Worm (Caenorhabditis elegans) whole organism, L1 larva: ENCODE results near the gene rde-4.

Experiments used
- C16A3.4 ChIP-seq: fragments of 150-350 bp; optimal IDR thresholded peaks from 2 replicates; lab custom pipeline; 2014; ENCODE audit warnings: missing biosample characterization, missing genetic modification characterization
- F16B12.6 ChIP-seq: fragments of 150-350 bp; optimal IDR thresholded peaks from 2 replicates; lab custom pipeline; 2014; ENCODE audit warnings: missing biosample characterization, missing genetic modification characterization
- Y116A8C.19 ChIP-seq: sonication (generic microtip); optimal IDR thresholded peaks from 2 replicates; lab custom pipeline; 2016; ENCODE audit warnings: missing compliant biosample characterization, missing genetic modification characterization, borderline replicate concordance
- aha-1 ChIP-seq: fragments of 150-350 bp; optimal IDR thresholded peaks from 2 replicates; lab custom pipeline; 2014; ENCODE audit warnings: missing biosample characterization, missing genetic modification characterization
- ama-1 ChIP-seq: fragments of 150-350 bp; optimal IDR thresholded peaks from 2 replicates; lab custom pipeline; 2014
- blmp-1 ChIP-seq: fragments of 150-350 bp; optimal IDR thresholded peaks from 2 replicates; lab custom pipeline; 2014; ENCODE audit warnings: missing biosample characterization, missing genetic modification characterization
- ceh-8 ChIP-seq: fragments of 200-800 bp; sonication (Bioruptor generic); optimal IDR thresholded peaks from 2 replicates; lab custom pipeline; 2018; ENCODE audit warnings: mild to moderate bottlenecking, missing genetic modification characterization, moderate library complexity, missing compliant biosample characterization
- ceh-82 ChIP-seq, 3 experiments: fragments of 150-350 bp in 1 of 3; sonication (generic microtip) in 2 of 3; optimal IDR thresholded peaks; 2 replicates each; lab custom pipeline; 2014 to 2017; ENCODE audit warnings: missing biosample characterization in 3 of 3, missing genetic modification characterization in 3 of 3
- ceh-88 ChIP-seq: fragments of 200-800 bp; sonication (Bioruptor generic); IDR thresholded peaks from 2 replicates; pipeline ENCODE4 v1.3.6; 2022; ENCODE audit warnings: missing genetic modification characterization, missing compliant biosample characterization
- ceh-90 ChIP-seq: sonication (generic microtip); optimal IDR thresholded peaks from 2 replicates; lab custom pipeline; 2016; ENCODE audit warnings: missing genetic modification characterization, missing compliant biosample characterization
- dpl-1 ChIP-seq, 3 experiments: fragments of 150-350 bp in 2 of 3; sonication (generic microtip) in 1 of 3; optimal IDR thresholded peaks; 2 replicates each; lab custom pipeline; 2014 to 2017; ENCODE audit warnings: missing biosample characterization in 3 of 3, missing genetic modification characterization in 3 of 3, missing genetic modification reagents in 3 of 3
- dsc-1 ChIP-seq: sonication (generic microtip); optimal IDR thresholded peaks from 2 replicates; lab custom pipeline; 2016; ENCODE audit warnings: mild to moderate bottlenecking, missing genetic modification characterization, missing compliant biosample characterization
- efl-1 ChIP-seq, 4 experiments: fragments of 150-350 bp; optimal IDR thresholded peaks in 3 of 4; peaks in 1 of 4; 1 replicate in 1 of 4; 2 replicates in 3 of 4; lab custom pipeline; 2014; ENCODE audit warnings: missing biosample characterization in 2 of 4, missing genetic modification characterization in 2 of 4, missing genetic modification reagents in 2 of 4
- elt-2 ChIP-seq: sonication (generic microtip); optimal IDR thresholded peaks from 2 replicates; lab custom pipeline; 2016; ENCODE audit warnings: missing genetic modification characterization, mild to moderate bottlenecking, inconsistent platforms, missing compliant biosample characterization, missing genetic modification reagents
- elt-3 ChIP-seq, 6 experiments: fragments of 150-350 bp in 1 of 6; sonication (generic microtip); optimal IDR thresholded peaks; 2 replicates each; lab custom pipeline; 2017 to 2018; ENCODE audit warnings: missing biosample characterization in 6 of 6, missing genetic modification characterization in 6 of 6, inconsistent platforms in 1 of 6
- fkh-10 ChIP-seq: sonication (generic microtip); optimal IDR thresholded peaks from 2 replicates; lab custom pipeline; 2017; ENCODE audit warnings: missing biosample characterization, missing genetic modification reagents, missing genetic modification characterization
- fos-1 ChIP-seq: fragments of 150-350 bp; optimal IDR thresholded peaks from 2 replicates; lab custom pipeline; 2014; ENCODE audit warnings: missing biosample characterization, missing genetic modification characterization
- grh-1 ChIP-seq: fragments of 200-800 bp; sonication (Bioruptor generic); IDR thresholded peaks from 2 replicates; pipeline ENCODE4 v1.3.6; 2022; ENCODE audit warnings: missing genetic modification reagents, missing genetic modification characterization, missing compliant biosample characterization
- hlh-17 ChIP-seq: fragments of 200-800 bp; sonication (Bioruptor generic); optimal IDR thresholded peaks from 2 replicates; lab custom pipeline; 2018; ENCODE audit warnings: missing genetic modification characterization, mild to moderate bottlenecking, missing compliant biosample characterization, moderate library complexity, borderline replicate concordance
- irx-1 ChIP-seq: sonication (generic microtip); optimal IDR thresholded peaks from 2 replicates; lab custom pipeline; 2016; ENCODE audit warnings: missing genetic modification characterization, missing compliant biosample characterization
- jun-1 ChIP-seq: fragments of 150-350 bp; optimal IDR thresholded peaks from 2 replicates; lab custom pipeline; 2014; ENCODE audit warnings: missing biosample characterization, missing genetic modification reagents, missing genetic modification characterization
- lin-13 ChIP-seq: fragments of 150-350 bp; optimal IDR thresholded peaks from 2 replicates; lab custom pipeline; 2014; ENCODE audit warnings: missing biosample characterization, missing genetic modification reagents, missing genetic modification characterization
- lin-14 ChIP-seq: fragments of 200-800 bp; sonication (Bioruptor generic); optimal IDR thresholded peaks from 2 replicates; lab custom pipeline; 2018; ENCODE audit warnings: mild to moderate bottlenecking, missing genetic modification characterization, moderate library complexity, missing compliant biosample characterization
- lin-15B ChIP-seq: fragments of 150-350 bp; sonication (generic microtip); optimal IDR thresholded peaks from 3 replicates; lab custom pipeline; 2014; ENCODE audit warnings: missing biosample characterization, missing genetic modification characterization
- lin-39 ChIP-seq: fragments of 150-350 bp; optimal IDR thresholded peaks from 2 replicates; lab custom pipeline; 2014; ENCODE audit warnings: missing biosample characterization, missing genetic modification reagents, missing genetic modification characterization
- lir-3 ChIP-seq: sonication (generic microtip); optimal IDR thresholded peaks from 2 replicates; lab custom pipeline; 2016; ENCODE audit warnings: mild to moderate bottlenecking, missing genetic modification characterization, moderate library complexity, missing compliant biosample characterization; ENCODE audit not compliant: poor library complexity
- lsy-2 ChIP-seq, 2 experiments: fragments of 150-350 bp; optimal IDR thresholded peaks; 2 replicates each; lab custom pipeline; 2014; ENCODE audit warnings: missing biosample characterization in 2 of 2, missing genetic modification characterization in 2 of 2
- mdl-1 ChIP-seq, 2 experiments: fragments of 150-350 bp; optimal IDR thresholded peaks; 2 replicates each; lab custom pipeline; 2014 to 2017; ENCODE audit warnings: missing biosample characterization in 2 of 2, missing genetic modification characterization in 2 of 2, inconsistent platforms in 1 of 2
- mep-1 ChIP-seq: fragments of 150-350 bp; optimal IDR thresholded peaks from 2 replicates; lab custom pipeline; 2014; ENCODE audit warnings: missing biosample characterization, missing genetic modification characterization
- nhr-11 ChIP-seq: fragments of 150-350 bp; optimal IDR thresholded peaks from 2 replicates; lab custom pipeline; 2014; ENCODE audit warnings: missing biosample characterization, missing genetic modification characterization
- nhr-20 ChIP-seq: sonication (generic microtip); optimal IDR thresholded peaks from 2 replicates; lab custom pipeline; 2016; ENCODE audit warnings: mild to moderate bottlenecking, missing genetic modification characterization, missing compliant biosample characterization
- nhr-237 ChIP-seq: fragments of 150-350 bp; optimal IDR thresholded peaks from 2 replicates; lab custom pipeline; 2014; ENCODE audit warnings: missing biosample characterization, missing genetic modification characterization
- nhr-71 ChIP-seq: sonication (generic microtip); optimal IDR thresholded peaks from 2 replicates; lab custom pipeline; 2016; ENCODE audit warnings: mild to moderate bottlenecking, missing genetic modification characterization, moderate library complexity, missing compliant biosample characterization
- nhr-76 ChIP-seq: sonication (generic microtip); optimal IDR thresholded peaks from 2 replicates; lab custom pipeline; 2017; ENCODE audit warnings: missing biosample characterization, missing genetic modification characterization
- nhr-77 ChIP-seq: fragments of 150-350 bp; optimal IDR thresholded peaks from 2 replicates; lab custom pipeline; 2014; ENCODE audit warnings: missing biosample characterization, missing genetic modification characterization
- nhr-85 ChIP-seq: sonication (generic microtip); peaks from one replicate; lab custom pipeline; 2016; ENCODE audit warnings: missing genetic modification characterization, inconsistent platforms, missing compliant biosample characterization
- nhr-90 ChIP-seq: sonication (generic microtip); optimal IDR thresholded peaks from 2 replicates; lab custom pipeline; 2016; ENCODE audit warnings: mild to moderate bottlenecking, missing genetic modification characterization, missing compliant biosample characterization; ENCODE audit not compliant: poor library complexity
- pax-3 ChIP-seq: fragments of 200-800 bp; sonication (Bioruptor generic); optimal IDR thresholded peaks from 2 replicates; lab custom pipeline; 2018; ENCODE audit warnings: mild to moderate bottlenecking, missing genetic modification characterization, moderate library complexity, missing compliant biosample characterization
- skn-1 ChIP-seq: fragments of 150-350 bp; optimal IDR thresholded peaks from 2 replicates; lab custom pipeline; 2014; ENCODE audit warnings: missing biosample characterization, missing genetic modification characterization
- snpc-4 ChIP-seq: fragments of 150-350 bp; optimal IDR thresholded peaks from 2 replicates; lab custom pipeline; 2014; ENCODE audit warnings: missing biosample characterization, missing genetic modification characterization
- snu-23 ChIP-seq: sonication (generic microtip); optimal IDR thresholded peaks from 2 replicates; lab custom pipeline; 2016; ENCODE audit warnings: missing genetic modification characterization, missing compliant biosample characterization
- sox-4 ChIP-seq: sonication (generic microtip); optimal IDR thresholded peaks from 2 replicates; lab custom pipeline; 2016; ENCODE audit warnings: missing genetic modification characterization, missing compliant biosample characterization
- sptf-1 ChIP-seq: fragments of 150-350 bp; optimal IDR thresholded peaks from 2 replicates; lab custom pipeline; 2014; ENCODE audit warnings: missing biosample characterization, missing genetic modification characterization
- swsn-7 ChIP-seq: sonication (generic microtip); optimal IDR thresholded peaks from 2 replicates; lab custom pipeline; 2016; ENCODE audit warnings: missing genetic modification characterization, missing compliant biosample characterization
- tbx-2 ChIP-seq: sonication (generic microtip); optimal IDR thresholded peaks from 2 replicates; lab custom pipeline; 2016; ENCODE audit warnings: missing genetic modification characterization, missing compliant biosample characterization
- tlp-1 ChIP-seq: fragments of 150-350 bp; optimal IDR thresholded peaks from 2 replicates; lab custom pipeline; 2014; ENCODE audit warnings: missing biosample characterization, missing genetic modification characterization
- unc-130 ChIP-seq: fragments of 150-350 bp; optimal IDR thresholded peaks from 2 replicates; lab custom pipeline; 2017; ENCODE audit warnings: missing biosample characterization, missing genetic modification characterization, inconsistent platforms
- unc-86 ChIP-seq: sonication (generic microtip); optimal IDR thresholded peaks from 2 replicates; lab custom pipeline; 2016; ENCODE audit warnings: missing genetic modification characterization, missing compliant biosample characterization
- xbp-1 ChIP-seq: sonication (generic microtip); optimal IDR thresholded peaks from 2 replicates; lab custom pipeline; 2016; ENCODE audit warnings: missing genetic modification characterization, missing compliant biosample characterization
- zag-1 ChIP-seq: fragments of 150-350 bp; optimal IDR thresholded peaks from 2 replicates; lab custom pipeline; 2014; ENCODE audit warnings: missing biosample characterization, missing genetic modification characterization
- zip-4 ChIP-seq: fragments of 200-800 bp; sonication (Bioruptor generic); optimal IDR thresholded peaks from 2 replicates; lab custom pipeline; 2018; ENCODE audit warnings: mild to moderate bottlenecking, missing genetic modification characterization, moderate library complexity, missing compliant biosample characterization
- ztf-11 ChIP-seq, 2 experiments: sonication (generic microtip); optimal IDR thresholded peaks; 2 replicates each; lab custom pipeline; 2016 to 2017; ENCODE audit warnings: missing genetic modification characterization in 2 of 2, missing biosample characterization in 1 of 2, missing compliant biosample characterization in 1 of 2
- ztf-4 ChIP-seq: fragments of 150-350 bp; optimal IDR thresholded peaks from 2 replicates; lab custom pipeline; 2014; ENCODE audit warnings: missing biosample characterization, missing genetic modification characterization

The rde-4 gene

ce11 chrIII:10218587-10218986 is at the start of gene rde-4, which contains the start of gene cox-14:
Gene rde-4 (minus strand): TSS chrIII:10218646.
Gene cox-14 (plus strand): TSS chrIII:10218942.
- TF ChIP-seq nhr-90 (tag; lab: Kevin White, UChicago): peak; percentile 77
- peak; percentile 82 for TF ChIP-seq tbx-2 (tag; lab: Kevin White, UChicago)
- peak; percentile 81 for TF ChIP-seq ceh-8 (GFP tag; lab: Kevin White, UChicago)
- no peak for TF ChIP-seq Y116A8C.19 (tag; lab: Kevin White, UChicago)
- TF ChIP-seq sptf-1: no peak
- peak; percentile 84 for TF ChIP-seq xbp-1 (tag; lab: Kevin White, UChicago)
- no peak for TF ChIP-seq hlh-17 (GFP tag; lab: Kevin White, UChicago)
- TF ChIP-seq irx-1 (tag; lab: Kevin White, UChicago): peak; percentile 66
- no peak for TF ChIP-seq grh-1 (GFP tag; lab: Robert Waterston, UW)
- TF ChIP-seq ceh-82 (tag; optimal IDR thresholded peaks at IDR 0.05; lab: Kevin White, UChicago): peak; percentile 59 to 85 (median 68)
- peak; percentile 16 for TF ChIP-seq ceh-90 (tag; lab: Kevin White, UChicago)
- peak; percentile 85 for TF ChIP-seq swsn-7 (tag; lab: Kevin White, UChicago)
- TF ChIP-seq dpl-1 (GFP tag; optimal IDR thresholded peaks at IDR 0.05; lab: Kevin White, UChicago): peak; percentile 84 to 93 (median 87)
- TF ChIP-seq efl-1 (optimal IDR thresholded peaks at IDR 0.05; lab: Kevin White, UChicago): peak; percentile 82 to 90
- peak; percentile 90 to 98 for TF ChIP-seq efl-1 (GFP tag; optimal IDR thresholded peaks at IDR 0.05 in 1 of 2; lab: Kevin White, UChicago)
- peak; percentile 39 for TF ChIP-seq fos-1 (tag; lab: Kevin White, UChicago)
- TF ChIP-seq lir-3 (tag; lab: Kevin White, UChicago): peak; percentile 51
- no peak for TF ChIP-seq zag-1 (tag; lab: Kevin White, UChicago)
- no peak for TF ChIP-seq nhr-77 (tag; lab: Kevin White, UChicago)
- peak; percentile 88 for TF ChIP-seq nhr-71 (tag; lab: Kevin White, UChicago)
- TF ChIP-seq blmp-1 (tag; lab: Kevin White, UChicago): peak; percentile 90
- TF ChIP-seq ceh-88 (GFP tag; lab: Robert Waterston, UW): no peak
- TF ChIP-seq dsc-1 (tag; lab: Kevin White, UChicago): peak; percentile 78
- TF ChIP-seq mep-1 (tag; lab: Kevin White, UChicago): peak; percentile 94
- peak; percentile 40 for TF ChIP-seq ztf-4
- TF ChIP-seq snpc-4 (tag; lab: Kevin White, UChicago): peak; percentile 46
- peak; percentile 92 for TF ChIP-seq skn-1 (tag; lab: Kevin White, UChicago)
- peak; percentile 35 for TF ChIP-seq nhr-11 (tag; lab: Kevin White, UChicago)
- TF ChIP-seq C16A3.4 (tag; lab: Kevin White, UChicago): peak; percentile 81
- TF ChIP-seq unc-86: peak; percentile 60
- TF ChIP-seq jun-1 (tag; lab: Kevin White, UChicago): peak; percentile 50
- no peak for TF ChIP-seq lin-14
- peak; percentile 99 for TF ChIP-seq lsy-2 (tag; optimal IDR thresholded peaks at IDR 0.05; lab: Kevin White, UChicago)
- TF ChIP-seq F16B12.6 (tag; lab: Kevin White, UChicago): peak; percentile 53
- TF ChIP-seq unc-130: peak; percentile 96
- peak in 2 of 6 experiments; percentile 59 to 81 for TF ChIP-seq elt-3 (tag; optimal IDR thresholded peaks at IDR 0.05; lab: Kevin White, UChicago)
- TF ChIP-seq nhr-20: peak; percentile 82
- TF ChIP-seq elt-2 (tag; lab: Kevin White, UChicago): peak; percentile 31
- TF ChIP-seq nhr-237: peak; percentile 38
- TF ChIP-seq nhr-85: peak; percentile 89
- TF ChIP-seq ama-1: peak; percentile 58
- peak; percentile 16 for TF ChIP-seq pax-3 (tag; lab: Kevin White, UChicago)
- no peak for TF ChIP-seq nhr-76 (tag; lab: Kevin White, UChicago)
- TF ChIP-seq lin-15B (tag; lab: Kevin White, UChicago): peak; percentile 89
- TF ChIP-seq mdl-1 (tag; optimal IDR thresholded peaks at IDR 0.05; lab: Kevin White, UChicago): peak in 1 of 2 experiments; percentile 76
- peak in 1 of 2 experiments; percentile 44 for TF ChIP-seq ztf-11 (tag; optimal IDR thresholded peaks at IDR 0.05; lab: Kevin White, UChicago)
- peak; percentile 16 for TF ChIP-seq fkh-10 (GFP tag; lab: Kevin White, UChicago)
- TF ChIP-seq tlp-1 (tag; lab: Kevin White, UChicago): no peak
- peak; percentile 82 for TF ChIP-seq lin-13
- peak; percentile 63 for TF ChIP-seq lin-39 (tag; lab: Kevin White, UChicago)
- no peak for TF ChIP-seq aha-1
- TF ChIP-seq zip-4 (GFP tag; lab: Kevin White, UChicago): no peak
- TF ChIP-seq snu-23: peak; percentile 87
- peak; percentile 56 for TF ChIP-seq sox-4 (tag; lab: Kevin White, UChicago)
